Worm (Caenorhabditis elegans) whole organism, young adult: ENCODE results near the gene rev-3.

Experiments
- attf-3 ChIP-seq: fragments of 200-800 bp; sonication (Bioruptor generic); conservative IDR thresholded peaks from 2 replicates; pipeline ENCODE4 v1.3.6; 2022; ENCODE audit warnings: missing genetic modification reagents, missing genetic modification characterization, missing compliant biosample characterization
- ceh-58 ChIP-seq: fragments of 200-800 bp; sonication (Bioruptor generic); IDR thresholded peaks from 2 replicates; pipeline ENCODE4 v1.3.6; 2022; ENCODE audit warnings: missing genetic modification characterization, missing compliant biosample characterization
- efl-1 ChIP-seq: fragments of 150-350 bp; optimal IDR thresholded peaks from 2 replicates; lab custom pipeline; 2014; ENCODE audit warnings: missing biosample characterization, missing genetic modification reagents, missing genetic modification characterization
- him-1 ChIP-seq: sonication (generic microtip); optimal IDR thresholded peaks from 2 replicates; lab custom pipeline; 2016; ENCODE audit warnings: missing genotype, missing genetic modification reagents, missing genetic modification characterization, missing compliant biosample characterization
- nfya-2 ChIP-seq: fragments of 200-800 bp; sonication (Bioruptor generic); IDR thresholded peaks from 2 replicates; pipeline ENCODE4 v1.3.6; 2022; ENCODE audit warnings: missing genetic modification reagents, missing genetic modification characterization, missing compliant biosample characterization
- pha-4 ChIP-seq: fragments of 150-350 bp; sonication (generic microtip); optimal IDR thresholded peaks from 2 replicates; lab custom pipeline; 2014; ENCODE audit warnings: missing biosample characterization, missing genetic modification reagents, missing genetic modification characterization

DNA sequence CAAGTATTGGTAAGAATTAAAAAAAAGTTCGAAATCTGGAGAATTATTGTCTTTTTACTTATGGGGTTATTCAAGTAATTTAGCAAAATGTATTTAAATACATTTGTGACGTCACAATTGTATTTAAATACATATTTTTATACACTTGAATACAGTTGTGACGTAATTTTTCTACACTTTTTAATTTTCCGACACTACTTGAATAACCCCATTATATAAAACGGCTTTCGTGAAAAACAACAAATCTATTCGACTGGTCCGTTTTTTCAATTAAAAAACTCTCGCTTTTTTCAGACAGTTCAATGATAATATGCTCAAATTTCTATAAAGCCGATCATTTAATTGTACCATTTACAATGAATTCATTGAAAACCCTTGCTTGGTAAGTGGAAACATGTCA, 39.9 kb downstream of the rev-3 start:
- TF ChIP-seq efl-1 (GFP tag; lab: Kevin White, UChicago) (no peak), ceh-58 (GFP tag; lab: Robert Waterston, UW) (no peak), nfya-2 (GFP tag; lab: Robert Waterston, UW) (no peak), him-1 (tag; lab: Kevin White, UChicago) (no peak), attf-3 (GFP tag; lab: Robert Waterston, UW) (no peak), pha-4 (no peak)
